Worm (Caenorhabditis elegans) whole organism, L1 larva: ENCODE data around the gene F15B10.3.
A peak's percentile ranks its signal among the peaks of the same experiment; 100 is the strongest.

Experiments used
- C04F5.9 ChIP-seq: sonication (generic microtip); optimal IDR thresholded peaks from 2 replicates; lab custom pipeline; 2016; ENCODE audit warnings: missing genetic modification characterization, missing compliant biosample characterization
- C16A3.4 ChIP-seq: fragments of 150-350 bp; optimal IDR thresholded peaks from 2 replicates; lab custom pipeline; 2014; ENCODE audit warnings: missing biosample characterization, missing genetic modification characterization
- C34B4.2 ChIP-seq: sonication (generic microtip); optimal IDR thresholded peaks from 2 replicates; lab custom pipeline; 2017; ENCODE audit warnings: mild to moderate bottlenecking, missing genetic modification characterization, missing compliant biosample characterization
- F16B12.6 ChIP-seq: fragments of 150-350 bp; optimal IDR thresholded peaks from 2 replicates; lab custom pipeline; 2014; ENCODE audit warnings: missing biosample characterization, missing genetic modification characterization
- blmp-1 ChIP-seq: fragments of 150-350 bp; optimal IDR thresholded peaks from 2 replicates; lab custom pipeline; 2014; ENCODE audit warnings: missing biosample characterization, missing genetic modification characterization
- ceh-8 ChIP-seq: fragments of 200-800 bp; sonication (Bioruptor generic); optimal IDR thresholded peaks from 2 replicates; lab custom pipeline; 2018; ENCODE audit warnings: mild to moderate bottlenecking, missing genetic modification characterization, moderate library complexity, missing compliant biosample characterization
- ceh-82 ChIP-seq, 3 experiments: fragments of 150-350 bp in 1 of 3; sonication (generic microtip) in 2 of 3; optimal IDR thresholded peaks; 2 replicates each; lab custom pipeline; 2014 to 2017; ENCODE audit warnings: missing biosample characterization in 3 of 3, missing genetic modification characterization in 3 of 3
- ces-1 ChIP-seq: fragments of 150-350 bp; optimal IDR thresholded peaks from 2 replicates; lab custom pipeline; 2014; ENCODE audit warnings: missing biosample characterization, missing genetic modification reagents, missing genetic modification characterization
- dpl-1 ChIP-seq, 3 experiments: fragments of 150-350 bp in 2 of 3; sonication (generic microtip) in 1 of 3; optimal IDR thresholded peaks; 2 replicates each; lab custom pipeline; 2014 to 2017; ENCODE audit warnings: missing biosample characterization in 3 of 3, missing genetic modification characterization in 3 of 3, missing genetic modification reagents in 3 of 3
- dsc-1 ChIP-seq: sonication (generic microtip); optimal IDR thresholded peaks from 2 replicates; lab custom pipeline; 2016; ENCODE audit warnings: mild to moderate bottlenecking, missing genetic modification characterization, missing compliant biosample characterization
- efl-1 ChIP-seq, 4 experiments: fragments of 150-350 bp; optimal IDR thresholded peaks in 3 of 4; peaks in 1 of 4; 1 replicate in 1 of 4; 2 replicates in 3 of 4; lab custom pipeline; 2014; ENCODE audit warnings: missing biosample characterization in 2 of 4, missing genetic modification characterization in 2 of 4, missing genetic modification reagents in 2 of 4
- efl-3 ChIP-seq: fragments of 200-800 bp; sonication (Bioruptor generic); optimal IDR thresholded peaks from 2 replicates; lab custom pipeline; 2018; ENCODE audit warnings: mild to moderate bottlenecking, missing genetic modification characterization, missing compliant biosample characterization
- egl-13 ChIP-seq: sonication (generic microtip); optimal IDR thresholded peaks from 2 replicates; lab custom pipeline; 2016; ENCODE audit warnings: missing genotype, missing genetic modification reagents, missing genetic modification characterization, missing compliant biosample characterization
- elt-3 ChIP-seq, 6 experiments: fragments of 150-350 bp in 1 of 6; sonication (generic microtip); optimal IDR thresholded peaks; 2 replicates each; lab custom pipeline; 2017 to 2018; ENCODE audit warnings: missing biosample characterization in 6 of 6, missing genetic modification characterization in 6 of 6, inconsistent platforms in 1 of 6
- ets-5 ChIP-seq: fragments of 200-800 bp; sonication (Bioruptor generic); IDR thresholded peaks from 2 replicates; pipeline ENCODE4 v1.3.6; 2022; ENCODE audit warnings: missing genetic modification characterization, missing compliant biosample characterization
- fkh-8 ChIP-seq: sonication (generic microtip); optimal IDR thresholded peaks from 2 replicates; lab custom pipeline; 2016; ENCODE audit warnings: mild to moderate bottlenecking, missing genetic modification characterization, missing compliant biosample characterization
- fos-1 ChIP-seq: fragments of 150-350 bp; optimal IDR thresholded peaks from 2 replicates; lab custom pipeline; 2014; ENCODE audit warnings: missing biosample characterization, missing genetic modification characterization
- hlh-17 ChIP-seq: fragments of 200-800 bp; sonication (Bioruptor generic); optimal IDR thresholded peaks from 2 replicates; lab custom pipeline; 2018; ENCODE audit warnings: missing genetic modification characterization, mild to moderate bottlenecking, missing compliant biosample characterization, moderate library complexity, borderline replicate concordance
- hlh-4 ChIP-seq: sonication (generic microtip); optimal IDR thresholded peaks from 2 replicates; lab custom pipeline; 2016; ENCODE audit warnings: mild to moderate bottlenecking, missing genetic modification characterization, missing compliant biosample characterization
- irx-1 ChIP-seq: sonication (generic microtip); optimal IDR thresholded peaks from 2 replicates; lab custom pipeline; 2016; ENCODE audit warnings: missing genetic modification characterization, missing compliant biosample characterization
- isw-1 ChIP-seq: fragments of 200-800 bp; sonication (Bioruptor generic); IDR thresholded peaks from 2 replicates; pipeline ENCODE4 v1.3.6; 2022; ENCODE audit warnings: missing genetic modification characterization, missing compliant biosample characterization
- lin-13 ChIP-seq: fragments of 150-350 bp; optimal IDR thresholded peaks from 2 replicates; lab custom pipeline; 2014; ENCODE audit warnings: missing biosample characterization, missing genetic modification reagents, missing genetic modification characterization
- lin-14 ChIP-seq: fragments of 200-800 bp; sonication (Bioruptor generic); optimal IDR thresholded peaks from 2 replicates; lab custom pipeline; 2018; ENCODE audit warnings: mild to moderate bottlenecking, missing genetic modification characterization, moderate library complexity, missing compliant biosample characterization
- lin-39 ChIP-seq: fragments of 150-350 bp; optimal IDR thresholded peaks from 2 replicates; lab custom pipeline; 2014; ENCODE audit warnings: missing biosample characterization, missing genetic modification reagents, missing genetic modification characterization
- lir-3 ChIP-seq: sonication (generic microtip); optimal IDR thresholded peaks from 2 replicates; lab custom pipeline; 2016; ENCODE audit warnings: mild to moderate bottlenecking, missing genetic modification characterization, moderate library complexity, missing compliant biosample characterization; ENCODE audit not compliant: poor library complexity
- lsy-2 ChIP-seq, 2 experiments: fragments of 150-350 bp; optimal IDR thresholded peaks; 2 replicates each; lab custom pipeline; 2014; ENCODE audit warnings: missing biosample characterization in 2 of 2, missing genetic modification characterization in 2 of 2
- mab-9 ChIP-seq: fragments of 200-800 bp; sonication (Bioruptor generic); IDR thresholded peaks from 2 replicates; pipeline ENCODE4 v1.3.6; 2022; ENCODE audit warnings: missing genetic modification reagents, missing genetic modification characterization, missing compliant biosample characterization
- mdl-1 ChIP-seq, 2 experiments: fragments of 150-350 bp; optimal IDR thresholded peaks; 2 replicates each; lab custom pipeline; 2014 to 2017; ENCODE audit warnings: missing biosample characterization in 2 of 2, missing genetic modification characterization in 2 of 2, inconsistent platforms in 1 of 2
- mef-2 ChIP-seq: fragments of 150-350 bp; optimal IDR thresholded peaks from 2 replicates; lab custom pipeline; 2014; ENCODE audit warnings: missing biosample characterization, missing genetic modification characterization
- mep-1 ChIP-seq: fragments of 150-350 bp; optimal IDR thresholded peaks from 2 replicates; lab custom pipeline; 2014; ENCODE audit warnings: missing biosample characterization, missing genetic modification characterization
- nhr-12 ChIP-seq: sonication (generic microtip); optimal IDR thresholded peaks from 2 replicates; lab custom pipeline; 2017; ENCODE audit warnings: missing biosample characterization, missing genetic modification characterization
- nhr-19 ChIP-seq: fragments of 200-800 bp; sonication (Bioruptor generic); conservative IDR thresholded peaks from 2 replicates; pipeline ENCODE4 v1.3.6; 2022; ENCODE audit warnings: missing genetic modification characterization, missing compliant biosample characterization
- nhr-237 ChIP-seq: fragments of 150-350 bp; optimal IDR thresholded peaks from 2 replicates; lab custom pipeline; 2014; ENCODE audit warnings: missing biosample characterization, missing genetic modification characterization
- nhr-47 ChIP-seq: sonication (generic microtip); optimal IDR thresholded peaks from 2 replicates; lab custom pipeline; 2016; ENCODE audit warnings: mild to moderate bottlenecking, missing genetic modification characterization, moderate library complexity, missing compliant biosample characterization
- nhr-77 ChIP-seq: fragments of 150-350 bp; optimal IDR thresholded peaks from 2 replicates; lab custom pipeline; 2014; ENCODE audit warnings: missing biosample characterization, missing genetic modification characterization
- nhr-84 ChIP-seq: sonication (generic microtip); optimal IDR thresholded peaks from 2 replicates; lab custom pipeline; 2017; ENCODE audit warnings: missing biosample characterization, missing genetic modification characterization
- nhr-85 ChIP-seq: sonication (generic microtip); peaks from one replicate; lab custom pipeline; 2016; ENCODE audit warnings: missing genetic modification characterization, inconsistent platforms, missing compliant biosample characterization
- nhr-90 ChIP-seq: sonication (generic microtip); optimal IDR thresholded peaks from 2 replicates; lab custom pipeline; 2016; ENCODE audit warnings: mild to moderate bottlenecking, missing genetic modification characterization, missing compliant biosample characterization; ENCODE audit not compliant: poor library complexity
- pag-3 ChIP-seq: sonication (generic microtip); optimal IDR thresholded peaks from 2 replicates; lab custom pipeline; 2017; ENCODE audit warnings: missing genetic modification characterization, mild to moderate bottlenecking, missing compliant biosample characterization, antibody characterized with exemption, borderline replicate concordance; ENCODE audit not compliant: insufficient read depth
- pqm-1 ChIP-seq: sonication (generic microtip); optimal IDR thresholded peaks from 3 replicates; lab custom pipeline; 2017; ENCODE audit warnings: missing biosample characterization, missing genetic modification characterization
- rnt-1 ChIP-seq: sonication (generic microtip); optimal IDR thresholded peaks from 2 replicates; lab custom pipeline; 2016; ENCODE audit warnings: mild to moderate bottlenecking, missing genetic modification characterization, moderate library complexity, missing compliant biosample characterization
- snu-23 ChIP-seq: sonication (generic microtip); optimal IDR thresholded peaks from 2 replicates; lab custom pipeline; 2016; ENCODE audit warnings: missing genetic modification characterization, missing compliant biosample characterization
- sox-4 ChIP-seq: sonication (generic microtip); optimal IDR thresholded peaks from 2 replicates; lab custom pipeline; 2016; ENCODE audit warnings: missing genetic modification characterization, missing compliant biosample characterization
- sup-37 ChIP-seq: fragments of 200-800 bp; sonication (Bioruptor generic); optimal IDR thresholded peaks from 2 replicates; lab custom pipeline; 2018; ENCODE audit warnings: mild to moderate bottlenecking, missing genetic modification characterization, missing compliant biosample characterization
- swsn-7 ChIP-seq: sonication (generic microtip); optimal IDR thresholded peaks from 2 replicates; lab custom pipeline; 2016; ENCODE audit warnings: missing genetic modification characterization, missing compliant biosample characterization
- tbx-2 ChIP-seq: sonication (generic microtip); optimal IDR thresholded peaks from 2 replicates; lab custom pipeline; 2016; ENCODE audit warnings: missing genetic modification characterization, missing compliant biosample characterization
- tlp-1 ChIP-seq: fragments of 150-350 bp; optimal IDR thresholded peaks from 2 replicates; lab custom pipeline; 2014; ENCODE audit warnings: missing biosample characterization, missing genetic modification characterization
- unc-30 ChIP-seq: sonication (generic microtip); optimal IDR thresholded peaks from 2 replicates; lab custom pipeline; 2017; ENCODE audit warnings: missing biosample characterization, missing genetic modification characterization
- unc-62 ChIP-seq: fragments of 150-350 bp; optimal IDR thresholded peaks from 2 replicates; lab custom pipeline; 2014; ENCODE audit warnings: missing biosample characterization, missing genetic modification reagents, missing genetic modification characterization
- unc-86 ChIP-seq: sonication (generic microtip); optimal IDR thresholded peaks from 2 replicates; lab custom pipeline; 2016; ENCODE audit warnings: missing genetic modification characterization, missing compliant biosample characterization
- xbp-1 ChIP-seq: sonication (generic microtip); optimal IDR thresholded peaks from 2 replicates; lab custom pipeline; 2016; ENCODE audit warnings: missing genetic modification characterization, missing compliant biosample characterization
- zag-1 ChIP-seq: fragments of 150-350 bp; optimal IDR thresholded peaks from 2 replicates; lab custom pipeline; 2014; ENCODE audit warnings: missing biosample characterization, missing genetic modification characterization
- ztf-4 ChIP-seq: fragments of 150-350 bp; optimal IDR thresholded peaks from 2 replicates; lab custom pipeline; 2014; ENCODE audit warnings: missing biosample characterization, missing genetic modification characterization

The F15B10.3 gene

ce11 chrIV:6576728-6577101, 25.8 kb upstream of the F15B10.3 start:
- TF ChIP-seq swsn-7 (tag; lab: Kevin White, UChicago) = peak; percentile 53
- peak; percentile 2 to 13 (median 7) for TF ChIP-seq ceh-82 (tag; optimal IDR thresholded peaks at IDR 0.05; lab: Kevin White, UChicago)
- TF ChIP-seq lin-13 (GFP tag; lab: Kevin White, UChicago) = peak; percentile 35
- TF ChIP-seq nhr-84 = no peak
- no peak for TF ChIP-seq unc-30 (tag; lab: Kevin White, UChicago)
- TF ChIP-seq fkh-8 = no peak
- no peak for TF ChIP-seq unc-62
- TF ChIP-seq hlh-17 = no peak
- no peak for TF ChIP-seq zag-1 (tag; lab: Kevin White, UChicago)
- TF ChIP-seq elt-3 (tag; optimal IDR thresholded peaks at IDR 0.05; lab: Kevin White, UChicago) = peak in 2 of 6 experiments; percentile 18 to 28
- no peak for TF ChIP-seq pqm-1 (tag; lab: Kevin White, UChicago)
- TF ChIP-seq xbp-1 (tag; lab: Kevin White, UChicago) = peak; percentile 46
- TF ChIP-seq unc-86 (tag; lab: Kevin White, UChicago) = no peak
- TF ChIP-seq C34B4.2 (tag; lab: Kevin White, UChicago) = no peak
- TF ChIP-seq tbx-2 = peak; percentile 22
- peak in 1 of 2 experiments; percentile 30 for TF ChIP-seq mdl-1 (tag; optimal IDR thresholded peaks at IDR 0.05; lab: Kevin White, UChicago)
- peak; percentile 65 for TF ChIP-seq nhr-90 (tag; lab: Kevin White, UChicago)
- TF ChIP-seq nhr-12 = no peak
- TF ChIP-seq F16B12.6 (tag; lab: Kevin White, UChicago) = no peak
- no peak for TF ChIP-seq lin-39 (tag; lab: Kevin White, UChicago)
- TF ChIP-seq egl-13 (tag; lab: Kevin White, UChicago) = no peak
- TF ChIP-seq fos-1 (tag; lab: Kevin White, UChicago) = no peak
- TF ChIP-seq hlh-4 (tag; lab: Kevin White, UChicago) = no peak
- TF ChIP-seq mab-9 = no peak
- TF ChIP-seq sup-37 (GFP tag; lab: Kevin White, UChicago) = no peak
- peak; percentile 4 for TF ChIP-seq ztf-4
- no peak for TF ChIP-seq ceh-8 (GFP tag; lab: Kevin White, UChicago)
- peak; percentile 36 to 48 (median 45) for TF ChIP-seq dpl-1 (GFP tag; optimal IDR thresholded peaks at IDR 0.05; lab: Kevin White, UChicago)
- TF ChIP-seq mef-2 (tag; lab: Kevin White, UChicago) = no peak
- peak; percentile 59 for TF ChIP-seq rnt-1 (tag; lab: Kevin White, UChicago)
- TF ChIP-seq lin-14 = peak; percentile 80
- no peak for TF ChIP-seq ets-5 (GFP tag; lab: Robert Waterston, UW)
- peak; percentile 49 for TF ChIP-seq C16A3.4 (tag; lab: Kevin White, UChicago)
- TF ChIP-seq ces-1 (GFP tag; lab: Kevin White, UChicago) = no peak
- TF ChIP-seq lsy-2 (tag; optimal IDR thresholded peaks at IDR 0.05; lab: Kevin White, UChicago) = peak; percentile 51 to 63
- TF ChIP-seq isw-1 (GFP tag; lab: Robert Waterston, UW) = no peak
- no peak for TF ChIP-seq sox-4
- TF ChIP-seq nhr-77 (tag; lab: Kevin White, UChicago) = peak; percentile 8
- peak; percentile 3 for TF ChIP-seq dsc-1 (tag; lab: Kevin White, UChicago)
- peak; percentile 76 for TF ChIP-seq mep-1 (tag; lab: Kevin White, UChicago)
- TF ChIP-seq nhr-85 (tag; lab: Kevin White, UChicago) = peak; percentile 92
- TF ChIP-seq blmp-1 = peak; percentile 55
- TF ChIP-seq nhr-19 (GFP tag; lab: Robert Waterston, UW) = peak; percentile 31; the same call in 1 of the 2 replicates
- no peak for TF ChIP-seq nhr-237 (tag; lab: Kevin White, UChicago)
- no peak for TF ChIP-seq efl-3 (GFP tag; lab: Kevin White, UChicago)
- TF ChIP-seq efl-1 (optimal IDR thresholded peaks at IDR 0.05; lab: Kevin White, UChicago) = peak; percentile 61 to 67
- peak; percentile 0 to 87 for TF ChIP-seq efl-1 (GFP tag; optimal IDR thresholded peaks at IDR 0.05 in 1 of 2; lab: Kevin White, UChicago)
- TF ChIP-seq irx-1 (tag; lab: Kevin White, UChicago) = no peak
- TF ChIP-seq pag-3 (tag; lab: Kevin White, UChicago) = no peak
- TF ChIP-seq tlp-1 (tag; lab: Kevin White, UChicago) = no peak
- TF ChIP-seq C04F5.9 (tag; lab: Kevin White, UChicago) = no peak
- TF ChIP-seq lir-3 (tag; lab: Kevin White, UChicago) = peak; percentile 4
- peak; percentile 47 for TF ChIP-seq nhr-47
- TF ChIP-seq snu-23 (GFP tag; lab: Kevin White, UChicago) = peak; percentile 78
